Worm (Caenorhabditis elegans) whole organism, L4 larva: ENCODE data around the gene pals-26.
"Not testable (repeated sequence)": the region's sequence is repeated elsewhere in the genome, so short reads cannot be mapped to it uniquely, and the experiment has no call there.

Experiments
- D1046.2 ChIP-seq: fragments of 200-800 bp; sonication (Bioruptor generic); IDR thresholded peaks from 2 replicates; pipeline ENCODE4 v1.3.6; 2022; ENCODE audit warnings: missing genetic modification characterization, missing compliant biosample characterization
- F10B5.3 ChIP-seq: sonication (generic microtip); optimal IDR thresholded peaks from 2 replicates; lab custom pipeline; 2016; ENCODE audit warnings: mild to moderate bottlenecking, missing genetic modification characterization, missing compliant biosample characterization
- F26F4.8 ChIP-seq: fragments of 200-800 bp; sonication (Bioruptor generic); conservative IDR thresholded peaks from 2 replicates; pipeline ENCODE4 v1.3.6; 2022; ENCODE audit warnings: missing genetic modification characterization, missing compliant biosample characterization
- F37D6.2 ChIP-seq: sonication (generic microtip); optimal IDR thresholded peaks from 2 replicates; lab custom pipeline; 2016; ENCODE audit warnings: mild to moderate bottlenecking, missing genetic modification characterization, missing compliant biosample characterization
- F44E2.7 ChIP-seq: fragments of 200-800 bp; sonication (Bioruptor generic); IDR thresholded peaks from 2 replicates; pipeline ENCODE4 v2.1.2; 2022; ENCODE audit warnings: missing genetic modification characterization, missing compliant biosample characterization
- T20F7.1 ChIP-seq: fragments of 200-800 bp; sonication (Bioruptor generic); optimal IDR thresholded peaks from 2 replicates; lab custom pipeline; 2018; ENCODE audit warnings: mild to moderate bottlenecking, missing genetic modification characterization, missing compliant biosample characterization
- T26A8.4 ChIP-seq: fragments of 200-800 bp; sonication (Bioruptor generic); IDR thresholded peaks from 2 replicates; pipeline ENCODE4 v1.3.6; 2022; ENCODE audit warnings: missing genetic modification characterization, missing compliant biosample characterization
- Y75B8A.6 ChIP-seq: fragments of 200-800 bp; sonication (Bioruptor generic); IDR thresholded peaks from 2 replicates; pipeline ENCODE4 v1.3.6; 2022; ENCODE audit warnings: missing genetic modification reagents, missing genetic modification characterization, missing compliant biosample characterization
- ZK337.2 ChIP-seq: fragments of 200-800 bp; sonication (Bioruptor generic); IDR thresholded peaks from 2 replicates; pipeline ENCODE4 v1.3.6; 2022; ENCODE audit warnings: missing genetic modification reagents, missing genetic modification characterization, missing compliant biosample characterization
- aha-1 ChIP-seq: fragments of 150-350 bp; peaks from one replicate; lab custom pipeline; 2014; ENCODE audit warnings: missing biosample characterization, missing genetic modification characterization
- arid-1 ChIP-seq: fragments of 200-800 bp; sonication (Bioruptor generic); conservative IDR thresholded peaks from 2 replicates; pipeline ENCODE4 v1.3.6; 2022; ENCODE audit warnings: missing genetic modification reagents, missing genetic modification characterization, missing compliant biosample characterization
- ctbp-1 ChIP-seq: fragments of 200-800 bp; sonication (Bioruptor generic); IDR thresholded peaks from 2 replicates; pipeline ENCODE4 v1.3.6; 2022; ENCODE audit warnings: missing genetic modification reagents, missing genetic modification characterization, missing compliant biosample characterization
- daf-16 ChIP-seq, 3 experiments: sonication (generic microtip); optimal IDR thresholded peaks; 2 replicates each; lab custom pipeline; 2016 to 2017; ENCODE audit warnings: missing genetic modification characterization in 3 of 3, missing genetic modification reagents in 3 of 3, mild to moderate bottlenecking in 2 of 3, missing compliant biosample characterization in 2 of 3, missing biosample characterization in 1 of 3, moderate library complexity in 1 of 3
- dmd-6 ChIP-seq: fragments of 200-800 bp; sonication (Bioruptor generic); IDR thresholded peaks from 2 replicates; pipeline ENCODE4 v1.3.6; 2022; ENCODE audit warnings: missing genetic modification reagents, missing genetic modification characterization, missing compliant biosample characterization
- dmd-8 ChIP-seq: fragments of 200-800 bp; sonication (Bioruptor generic); IDR thresholded peaks from 2 replicates; pipeline ENCODE4 v1.3.6; 2022; ENCODE audit warnings: missing genetic modification characterization, missing compliant biosample characterization
- dmd-9 ChIP-seq: fragments of 200-800 bp; sonication (Bioruptor generic); IDR thresholded peaks from 2 replicates; pipeline ENCODE4 v1.3.6; 2022; ENCODE audit warnings: missing genetic modification reagents, missing genetic modification characterization, missing compliant biosample characterization
- duxl-1 ChIP-seq: sonication (generic microtip); optimal IDR thresholded peaks from 2 replicates; lab custom pipeline; 2016; ENCODE audit warnings: mild to moderate bottlenecking, missing genetic modification characterization, moderate library complexity, missing compliant biosample characterization; ENCODE audit not compliant: poor library complexity
- dve-1 ChIP-seq: sonication (generic microtip); optimal IDR thresholded peaks from 2 replicates; lab custom pipeline; 2017; ENCODE audit warnings: antibody characterized with exemption, mild to moderate bottlenecking, missing genetic modification characterization, missing compliant biosample characterization; ENCODE audit not compliant: insufficient read depth
- egl-43 ChIP-seq: fragments of 200-800 bp; sonication (Bioruptor generic); IDR thresholded peaks from 2 replicates; pipeline ENCODE4 v1.3.6; 2022; ENCODE audit warnings: missing genetic modification reagents, missing genetic modification characterization, missing compliant biosample characterization
- hif-1 ChIP-seq, 2 experiments: sonication (generic microtip); optimal IDR thresholded peaks; 2 replicates each; lab custom pipeline; 2016 to 2017; ENCODE audit warnings: missing compliant biosample characterization in 2 of 2, missing genetic modification characterization in 2 of 2, missing genetic modification reagents in 2 of 2, missing genotype in 2 of 2, mild to moderate bottlenecking in 1 of 2
- hlh-30 ChIP-seq: sonication (generic microtip); optimal IDR thresholded peaks from 2 replicates; lab custom pipeline; 2017; ENCODE audit warnings: antibody characterized with exemption, mild to moderate bottlenecking, missing genetic modification characterization, missing compliant biosample characterization; ENCODE audit not compliant: insufficient read depth
- hmg-1.1 ChIP-seq: fragments of 200-800 bp; sonication (Bioruptor generic); IDR thresholded peaks from 2 replicates; pipeline ENCODE4 v1.3.6; 2022; ENCODE audit warnings: missing genetic modification reagents, missing genetic modification characterization, missing compliant biosample characterization
- jun-1 ChIP-seq: fragments of 150-350 bp; optimal IDR thresholded peaks from 2 replicates; lab custom pipeline; 2014; ENCODE audit warnings: missing biosample characterization, missing genetic modification reagents, missing genetic modification characterization
- lim-7 ChIP-seq: fragments of 200-800 bp; sonication (Bioruptor generic); IDR thresholded peaks from 2 replicates; pipeline ENCODE4 v1.3.6; 2022; ENCODE audit warnings: missing genetic modification characterization, missing compliant biosample characterization
- lin-1 ChIP-seq: fragments of 200-800 bp; sonication (Bioruptor generic); IDR thresholded peaks from 2 replicates; pipeline ENCODE4 v1.3.6; 2022; ENCODE audit warnings: missing genetic modification reagents, missing genetic modification characterization, missing compliant biosample characterization
- lin-38 ChIP-seq: fragments of 200-800 bp; sonication (Bioruptor generic); IDR thresholded peaks from 2 replicates; pipeline ENCODE4 v1.3.6; 2022; ENCODE audit warnings: missing genetic modification reagents, missing genetic modification characterization, missing compliant biosample characterization
- lir-3 ChIP-seq: sonication (generic microtip); optimal IDR thresholded peaks from 2 replicates; lab custom pipeline; 2016; ENCODE audit warnings: mild to moderate bottlenecking, missing genetic modification characterization, missing compliant biosample characterization
- madf-9 ChIP-seq: fragments of 200-800 bp; sonication (Bioruptor generic); conservative IDR thresholded peaks from 2 replicates; pipeline ENCODE4 v1.3.6; 2022; ENCODE audit warnings: missing genetic modification reagents, missing genetic modification characterization, missing compliant biosample characterization
- mdl-1 ChIP-seq, 2 experiments: fragments of 150-350 bp in 1 of 2; sonication (generic microtip) in 1 of 2; optimal IDR thresholded peaks; 2 replicates each; lab custom pipeline; 2014 to 2017; ENCODE audit warnings: missing biosample characterization in 2 of 2, missing genetic modification characterization in 2 of 2
- mxl-3 ChIP-seq: fragments of 200-800 bp; sonication (Bioruptor generic); optimal IDR thresholded peaks from 2 replicates; lab custom pipeline; 2018; ENCODE audit warnings: mild to moderate bottlenecking, missing genetic modification characterization, missing compliant biosample characterization
- nhr-102 ChIP-seq: sonication (generic microtip); optimal IDR thresholded peaks from 2 replicates; lab custom pipeline; 2016; ENCODE audit warnings: mild to moderate bottlenecking, missing genetic modification characterization, moderate library complexity, missing compliant biosample characterization
- nhr-28 ChIP-seq: fragments of 150-350 bp; optimal IDR thresholded peaks from 2 replicates; lab custom pipeline; 2014; ENCODE audit warnings: missing biosample characterization, missing genetic modification characterization
- nhr-41 ChIP-seq: fragments of 200-800 bp; sonication (Bioruptor generic); IDR thresholded peaks from 2 replicates; pipeline ENCODE4 v1.3.6; 2022; ENCODE audit warnings: missing genetic modification reagents, missing genetic modification characterization, missing compliant biosample characterization
- nhr-42 ChIP-seq: fragments of 200-800 bp; sonication (Bioruptor generic); IDR thresholded peaks from 2 replicates; pipeline ENCODE4 v1.3.6; 2022; ENCODE audit warnings: missing genetic modification characterization, missing compliant biosample characterization
- nhr-48 ChIP-seq: sonication (generic microtip); optimal IDR thresholded peaks from 2 replicates; lab custom pipeline; 2016; ENCODE audit warnings: mild to moderate bottlenecking, missing genetic modification characterization, missing compliant biosample characterization
- nhr-6 ChIP-seq: fragments of 150-350 bp; optimal IDR thresholded peaks from 2 replicates; lab custom pipeline; 2014; ENCODE audit warnings: missing biosample characterization, missing genetic modification characterization
- pha-4 ChIP-seq, 2 experiments: fragments of 150-350 bp in 1 of 2; fragments of 200-800 bp in 1 of 2; sonication (Bioruptor generic) in 1 of 2; IDR thresholded peaks in 1 of 2; optimal IDR thresholded peaks in 1 of 2; 2 replicates each; pipeline versions ENCODE4 v1.3.6 to Lab custom; 2014 to 2022; ENCODE audit warnings: missing genetic modification characterization in 2 of 2, missing genetic modification reagents in 2 of 2, missing biosample characterization in 1 of 2, missing compliant biosample characterization in 1 of 2
- pqm-1 ChIP-seq: sonication (generic microtip); optimal IDR thresholded peaks from 2 replicates; lab custom pipeline; 2017; ENCODE audit warnings: missing biosample characterization, missing genetic modification characterization
- rbr-2 ChIP-seq: sonication (generic microtip); optimal IDR thresholded peaks from 2 replicates; lab custom pipeline; 2016; ENCODE audit warnings: missing genotype, missing genetic modification characterization, missing compliant biosample characterization
- set-16 ChIP-seq: fragments of 200-800 bp; sonication (Bioruptor generic); IDR thresholded peaks from 2 replicates; pipeline ENCODE4 v1.3.6; 2022; ENCODE audit warnings: missing genetic modification reagents, missing genetic modification characterization, missing compliant biosample characterization
- spr-1 ChIP-seq: sonication (generic microtip); optimal IDR thresholded peaks from 2 replicates; lab custom pipeline; 2016; ENCODE audit warnings: mild to moderate bottlenecking, missing genetic modification characterization, missing compliant biosample characterization
- spr-3 ChIP-seq: fragments of 200-800 bp; sonication (Bioruptor generic); optimal IDR thresholded peaks from 2 replicates; lab custom pipeline; 2018; ENCODE audit warnings: mild to moderate bottlenecking, missing genetic modification characterization, missing compliant biosample characterization
- tra-1 ChIP-seq: fragments of 200-800 bp; sonication (Bioruptor generic); IDR thresholded peaks from 2 replicates; pipeline ENCODE4 v1.3.6; 2022; ENCODE audit warnings: missing genetic modification reagents, missing genetic modification characterization, missing compliant biosample characterization
- vab-7 ChIP-seq: fragments of 200-800 bp; sonication (Bioruptor generic); IDR thresholded peaks from 2 replicates; pipeline ENCODE4 v1.3.6; 2022; ENCODE audit warnings: missing genetic modification reagents, missing genetic modification characterization, missing compliant biosample characterization
- zfp-3 ChIP-seq: fragments of 200-800 bp; sonication (Bioruptor generic); conservative IDR thresholded peaks from 2 replicates; pipeline ENCODE4 v1.3.6; 2022; ENCODE audit warnings: missing genetic modification reagents, missing genetic modification characterization, missing compliant biosample characterization

pals-26 gene

DNA sequence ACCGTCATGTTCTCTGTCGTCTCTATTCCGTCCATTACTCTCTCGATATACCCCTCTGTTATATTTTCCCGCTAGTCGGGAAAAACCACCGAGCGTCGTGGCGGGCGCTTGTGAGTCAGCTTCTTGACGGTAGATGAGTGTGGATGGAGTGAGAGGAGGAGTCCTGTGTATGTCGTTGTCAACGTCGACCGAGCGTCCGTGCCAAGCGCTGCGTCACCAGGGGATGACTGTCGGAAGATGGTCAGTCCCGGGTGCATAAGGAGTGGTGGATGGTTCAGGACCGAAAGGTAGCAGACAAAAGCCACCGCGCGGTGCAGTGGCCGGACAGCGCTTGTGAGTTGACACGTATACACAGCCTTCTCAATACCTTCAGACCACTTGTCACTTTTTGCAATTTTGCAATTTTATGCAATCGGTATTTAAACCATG, 5.6 kb upstream of the pals-26 start:
- TF ChIP-seq dmd-8 (GFP tag; lab: Robert Waterston, UW) (peak; percentile 78; the same call in 1 of the 2 replicates), Y75B8A.6 (GFP tag; lab: Robert Waterston, UW) (peak; percentile 59; the same call in 1 of the 2 replicates), zfp-3 (GFP tag; lab: Robert Waterston, UW) (peak; percentile 82), mxl-3 (peak; percentile 41), pqm-1 (tag; lab: Kevin White, UChicago) (peak; percentile 3), F26F4.8 (0 out of 2 replicates have a peak, but pooled peaks have one; percentile 19), nhr-6 (peak; percentile 30), F37D6.2 (peak; percentile 8), lir-3 (peak; percentile 52), nhr-48 (tag; lab: Kevin White, UChicago) (peak; percentile 67), vab-7 (GFP tag; lab: Robert Waterston, UW) (peak; percentile 58; the same call in 1 of the 2 replicates), rbr-2 (tag; lab: Kevin White, UChicago) (peak; percentile 74), T20F7.1 (peak; percentile 57), egl-43 (GFP tag; lab: Robert Waterston, UW) (peak; percentile 94), ctbp-1 (peak; percentile 69; the same call in 1 of the 2 replicates), nhr-41 (GFP tag; lab: Robert Waterston, UW) (peak; percentile 53; the same call in 1 of the 2 replicates), tra-1 (peak; percentile 65), dmd-6 (GFP tag; lab: Robert Waterston, UW) (peak; percentile 85), hmg-1.1 (peak; percentile 88), madf-9 (peak; percentile 78), spr-1 (tag; lab: Kevin White, UChicago) (peak; percentile 63), F44E2.7 (GFP tag; lab: Robert Waterston, UW) (peak; percentile 75; the same call in 1 of the 2 replicates), arid-1 (GFP tag; lab: Robert Waterston, UW) (peak; percentile 45; the same call in 1 of the 2 replicates), nhr-28 (peak; percentile 37), lin-1 (GFP tag; lab: Robert Waterston, UW) (0 out of 2 replicates have a peak, but pooled peaks have one; percentile 43), hlh-30 (tag; lab: Kevin White, UChicago) (peak; percentile 44), mdl-1 (tag; optimal IDR thresholded peaks at IDR 0.05; lab: Kevin White, UChicago) (peak in 1 of 2 experiments; percentile 17), spr-3 (GFP tag; lab: Kevin White, UChicago) (peak; percentile 51), F10B5.3 (peak; percentile 49), daf-16 (GFP tag; optimal IDR thresholded peaks at IDR 0.05; lab: Kevin White, UChicago) (peak; percentile 20 to 54), daf-16 (tag; optimal IDR thresholded peaks at IDR 0.05; lab: Kevin White, UChicago) (peak; percentile 24), lin-38 (GFP tag; lab: Robert Waterston, UW) (peak; percentile 84), jun-1 (tag; lab: Kevin White, UChicago) (peak; percentile 6), lim-7 (peak; percentile 71), duxl-1 (tag; lab: Kevin White, UChicago) (peak; percentile 5), hif-1 (tag; optimal IDR thresholded peaks at IDR 0.05; lab: Kevin White, UChicago) (peak in 1 of 2 experiments; percentile 24), dmd-9 (peak; percentile 39; the same call in 1 of the 2 replicates), T26A8.4 (GFP tag; lab: Robert Waterston, UW) (peak; percentile 84), dve-1 (tag; lab: Kevin White, UChicago) (peak; percentile 61), nhr-42 (GFP tag; lab: Robert Waterston, UW) (peak; percentile 69; the same call in 1 of the 2 replicates), pha-4 (GFP tag; IDR thresholded peaks at IDR 0.05; lab: Robert Waterston, UW) (peak; percentile 84), set-16 (GFP tag; lab: Robert Waterston, UW) (peak; percentile 90), aha-1 (peak; percentile 96), D1046.2 (peak; percentile 52; the same call in 1 of the 2 replicates), ZK337.2 (GFP tag; lab: Robert Waterston, UW) (peak; percentile 64; the same call in 1 of the 2 replicates), nhr-102 (peak; percentile 71)
- not testable (repeated sequence) for TF ChIP-seq pha-4 (tag; optimal IDR thresholded peaks at IDR 0.05; lab: Kevin White, UChicago)
